Worm (Caenorhabditis elegans) whole organism, L3 larva: ENCODE results near the gene grl-25.

Experiments used
- ama-1 ChIP-seq: fragments of 150-350 bp; optimal IDR thresholded peaks from 2 replicates; lab custom pipeline; 2018
- elt-1 ChIP-seq: fragments of 150-350 bp; optimal IDR thresholded peaks from 2 replicates; lab custom pipeline; 2014; ENCODE audit warnings: missing biosample characterization, missing genetic modification characterization
- fos-1 ChIP-seq: fragments of 150-350 bp; optimal IDR thresholded peaks from 2 replicates; lab custom pipeline; 2014; ENCODE audit warnings: missing biosample characterization, missing genetic modification characterization
- nhr-12 ChIP-seq: fragments of 150-350 bp; optimal IDR thresholded peaks from 2 replicates; lab custom pipeline; 2014; ENCODE audit warnings: missing biosample characterization, missing genetic modification characterization
- nhr-25 ChIP-seq: sonication (generic microtip); optimal IDR thresholded peaks from 2 replicates; lab custom pipeline; 2017; ENCODE audit warnings: missing biosample characterization, missing genetic modification characterization
- unc-62 ChIP-seq: fragments of 150-350 bp; sonication (generic microtip); optimal IDR thresholded peaks from 4 replicates; lab custom pipeline; 2014; ENCODE audit warnings: missing biosample characterization, missing genetic modification reagents, missing genetic modification characterization

- TF ChIP-seq elt-1 (tag; lab: Kevin White, UChicago): no peak
- TF ChIP-seq fos-1 (tag; lab: Kevin White, UChicago): no peak
- TF ChIP-seq nhr-12 (tag; lab: Kevin White, UChicago): no peak
- no peak for TF ChIP-seq unc-62
- TF ChIP-seq ama-1: no peak
- no peak for TF ChIP-seq nhr-25 (tag; lab: Kevin White, UChicago)
Measured at ce11 chrIII:8988544-8988943, 26.5 kb downstream of the grl-25 start.
